Fruit fly (Drosophila melanogaster) whole organism, embryonic: ENCODE results near the gene Acp1.
A peak's percentile ranks its signal among the peaks of the same experiment; 100 is the strongest.

Experiments used
- Bdp1 ChIP-seq: fragments of 200-800 bp; sonication (Bioruptor generic); optimal IDR thresholded peaks from 3 replicates; lab custom pipeline; 2016; ENCODE audit warnings: missing biosample characterization, missing genetic modification characterization
- CG10543 ChIP-seq: fragments of 200-800 bp; sonication (Bioruptor generic); optimal IDR thresholded peaks from 3 replicates; lab custom pipeline; 2017; ENCODE audit warnings: missing biosample characterization, mild to moderate bottlenecking, missing genetic modification characterization, moderate library complexity
- CG10959 ChIP-seq: fragments of 200-800 bp; sonication (Bioruptor generic); IDR thresholded peaks from 2 replicates; pipeline ENCODE4 v1.3.6; 2022; ENCODE audit warnings: missing biosample characterization, missing genetic modification characterization
- CG11093 ChIP-seq: fragments of 200-800 bp; sonication (Bioruptor generic); IDR thresholded peaks from 3 replicates; pipeline ENCODE4 v1.3.6; 2022; ENCODE audit warnings: missing biosample characterization, missing genetic modification characterization
- CG12769 ChIP-seq: fragments of 200-800 bp; sonication (Bioruptor generic); optimal IDR thresholded peaks from 2 replicates; lab custom pipeline; 2019; ENCODE audit warnings: missing biosample characterization, mild to moderate bottlenecking, missing genetic modification characterization, moderate library complexity
- CG13296 ChIP-seq: fragments of 200-800 bp; sonication (Bioruptor generic); optimal IDR thresholded peaks from 3 replicates; lab custom pipeline; 2018; ENCODE audit warnings: missing biosample characterization, mild to moderate bottlenecking, missing genetic modification characterization
- CG14965 ChIP-seq: fragments of 200-800 bp; sonication (Bioruptor generic); optimal IDR thresholded peaks from 2 replicates; lab custom pipeline; 2016; ENCODE audit warnings: missing biosample characterization, missing genetic modification characterization, borderline replicate concordance
- CG15011 ChIP-seq: fragments of 200-800 bp; sonication (Bioruptor generic); optimal IDR thresholded peaks from 3 replicates; lab custom pipeline; 2018; ENCODE audit warnings: missing biosample characterization, mild to moderate bottlenecking, missing genetic modification characterization
- CG1529 ChIP-seq: fragments of 200-800 bp; sonication (Bioruptor generic); optimal IDR thresholded peaks from 3 replicates; lab custom pipeline; 2018; ENCODE audit warnings: missing biosample characterization, missing genetic modification characterization
- CG2678 ChIP-seq: fragments of 200-800 bp; sonication (Bioruptor generic); optimal IDR thresholded peaks from 3 replicates; lab custom pipeline; 2019; ENCODE audit warnings: missing biosample characterization, mild to moderate bottlenecking, missing genetic modification characterization, moderate library complexity
- CG31388 ChIP-seq: fragments of 200-800 bp; sonication (Bioruptor generic); optimal IDR thresholded peaks from 2 replicates; lab custom pipeline; 2016; ENCODE audit warnings: missing biosample characterization, missing genetic modification characterization
- CG31441 ChIP-seq: fragments of 200-800 bp; sonication (Bioruptor generic); IDR thresholded peaks from 2 replicates; pipeline ENCODE4 v1.3.6; 2022; ENCODE audit warnings: missing biosample characterization, missing genetic modification characterization
- CG3847 ChIP-seq: fragments of 200-800 bp; sonication (Bioruptor generic); IDR thresholded peaks from 2 replicates; pipeline ENCODE4 v1.3.6; 2022; ENCODE audit warnings: missing biosample characterization, missing genetic modification characterization
- CG4328 ChIP-seq: fragments of 200-800 bp; sonication (Bioruptor generic); optimal IDR thresholded peaks from 3 replicates; lab custom pipeline; 2017; ENCODE audit warnings: missing biosample characterization, missing genetic modification reagents, missing genetic modification characterization
- CG4404 ChIP-seq: fragments of 200-800 bp; sonication (Bioruptor generic); IDR thresholded peaks from 2 replicates; pipeline ENCODE4 v1.3.6; 2022; ENCODE audit warnings: missing biosample characterization, missing genetic modification characterization
- CG6272 ChIP-seq: fragments of 200-800 bp; sonication (Bioruptor generic); IDR thresholded peaks from 2 replicates; pipeline ENCODE4 v1.3.6; 2022; ENCODE audit warnings: missing biosample characterization, missing genetic modification characterization
- CG6654 ChIP-seq: fragments of 200-800 bp; sonication (Bioruptor generic); optimal IDR thresholded peaks from 2 replicates; lab custom pipeline; 2017; ENCODE audit warnings: missing biosample characterization, mild to moderate bottlenecking, missing genetic modification characterization
- CG6689 ChIP-seq: fragments of 200-800 bp; sonication (Bioruptor generic); IDR thresholded peaks from 2 replicates; pipeline ENCODE4 v1.3.6; 2022; ENCODE audit warnings: missing biosample characterization, missing genetic modification characterization
- CG9215 ChIP-seq: fragments of 200-800 bp; sonication (Bioruptor generic); IDR thresholded peaks from 2 replicates; pipeline ENCODE4 v1.3.6; 2022; ENCODE audit warnings: missing biosample characterization, missing genetic modification characterization
- Chrac-16 ChIP-seq: fragments of 200-800 bp; sonication (Bioruptor generic); optimal IDR thresholded peaks from 3 replicates; lab custom pipeline; 2016; ENCODE audit warnings: missing biosample characterization, missing genetic modification characterization
- CkIIα-i1 ChIP-seq: fragments of 200-800 bp; sonication (Bioruptor generic); IDR thresholded peaks from 2 replicates; pipeline ENCODE4 v1.3.6; 2022; ENCODE audit warnings: missing biosample characterization, missing genetic modification characterization
- Fer2 ChIP-seq: fragments of 200-800 bp; sonication (Bioruptor generic); optimal IDR thresholded peaks from 2 replicates; lab custom pipeline; 2018; ENCODE audit warnings: missing biosample characterization, mild to moderate bottlenecking, missing genetic modification characterization, moderate library complexity
- GATAe ChIP-seq: fragments of 200-800 bp; sonication (Bioruptor generic); conservative IDR thresholded peaks from 2 replicates; pipeline ENCODE4 v1.3.6; 2022; ENCODE audit warnings: missing biosample characterization, missing genetic modification characterization
- Gsc ChIP-seq: fragments of 200-800 bp; sonication (Bioruptor generic); IDR thresholded peaks from 2 replicates; pipeline ENCODE4 v1.3.6; 2022; ENCODE audit warnings: missing biosample characterization, missing genetic modification characterization
- PHDP ChIP-seq: fragments of 200-800 bp; sonication (Bioruptor generic); optimal IDR thresholded peaks from 3 replicates; lab custom pipeline; 2018; ENCODE audit warnings: missing biosample characterization, mild to moderate bottlenecking, missing genetic modification characterization, moderate library complexity
- Pdp1 ChIP-seq, 2 experiments: fragments of 200-800 bp; sonication (Bioruptor generic); optimal IDR thresholded peaks; 3 replicates each; lab custom pipeline; 2016; ENCODE audit warnings: missing biosample characterization in 2 of 2, missing genetic modification characterization in 2 of 2, mild to moderate bottlenecking in 1 of 2, moderate library complexity in 1 of 2
- Ssrp ChIP-seq: fragments of 200-800 bp; sonication (Bioruptor generic); optimal IDR thresholded peaks from 2 replicates; lab custom pipeline; 2018; ENCODE audit warnings: missing biosample characterization, mild to moderate bottlenecking, missing genetic modification characterization, moderate library complexity
- Taf1 ChIP-seq: fragments of 200-800 bp; sonication (Bioruptor generic); IDR thresholded peaks from 2 replicates; pipeline ENCODE4 v1.3.6; 2022; ENCODE audit warnings: missing biosample characterization, missing genetic modification characterization
- Xrp1 ChIP-seq: fragments of 200-800 bp; sonication (Bioruptor generic); IDR thresholded peaks from 2 replicates; pipeline ENCODE4 v1.3.6; 2022; ENCODE audit warnings: missing biosample characterization, missing genetic modification characterization
- chn ChIP-seq: fragments of 200-800 bp; sonication (Bioruptor generic); optimal IDR thresholded peaks from 2 replicates; lab custom pipeline; 2016; ENCODE audit warnings: missing biosample characterization, missing genetic modification characterization
- crc ChIP-seq: fragments of 200-800 bp; sonication (Bioruptor generic); optimal IDR thresholded peaks from 2 replicates; lab custom pipeline; 2016; ENCODE audit warnings: missing biosample characterization, missing genetic modification characterization
- esg ChIP-seq: fragments of 200-800 bp; sonication (Bioruptor generic); conservative IDR thresholded peaks from 2 replicates; pipeline ENCODE4 v1.3.6; 2022; ENCODE audit warnings: missing biosample characterization, missing genetic modification characterization
- gce ChIP-seq: fragments of 200-800 bp; sonication (Bioruptor generic); IDR thresholded peaks from 3 replicates; pipeline ENCODE4 v1.3.6; 2022; ENCODE audit warnings: missing biosample characterization, missing genetic modification characterization
- her ChIP-seq: fragments of 200-800 bp; sonication (Bioruptor generic); optimal IDR thresholded peaks from 2 replicates; lab custom pipeline; 2016; ENCODE audit warnings: missing biosample characterization, missing genetic modification characterization
- kah ChIP-seq: fragments of 200-800 bp; sonication (Bioruptor generic); optimal IDR thresholded peaks from 2 replicates; lab custom pipeline; 2018; ENCODE audit warnings: missing biosample characterization, mild to moderate bottlenecking, missing genetic modification characterization
- lilli ChIP-seq: fragments of 200-800 bp; sonication (Bioruptor generic); optimal IDR thresholded peaks from 3 replicates; lab custom pipeline; 2016; ENCODE audit warnings: missing biosample characterization, missing genetic modification characterization
- mam ChIP-seq: fragments of 200-800 bp; sonication (Bioruptor generic); optimal IDR thresholded peaks from 3 replicates; lab custom pipeline; 2016; ENCODE audit warnings: missing biosample characterization, missing genetic modification characterization
- nau ChIP-seq: fragments of 200-800 bp; sonication (Bioruptor generic); optimal IDR thresholded peaks from 3 replicates; lab custom pipeline; 2017; ENCODE audit warnings: missing biosample characterization, mild to moderate bottlenecking, missing genetic modification characterization, missing genetic modification reagents
- repo ChIP-seq: fragments of 200-800 bp; sonication (Bioruptor generic); optimal IDR thresholded peaks from 2 replicates; lab custom pipeline; 2016; ENCODE audit warnings: missing biosample characterization, missing genetic modification characterization
- rib ChIP-seq: fragments of 200-800 bp; sonication (Bioruptor generic); IDR thresholded peaks from 2 replicates; pipeline ENCODE4 v1.3.6; 2022; ENCODE audit warnings: missing biosample characterization, missing genetic modification characterization
- sr ChIP-seq: fragments of 200-800 bp; sonication (Bioruptor generic); IDR thresholded peaks from 3 replicates; pipeline ENCODE4 v1.3.6; 2022; ENCODE audit warnings: missing biosample characterization, missing genetic modification characterization
- z ChIP-seq: fragments of 200-800 bp; sonication (Bioruptor generic); IDR thresholded peaks from 3 replicates; pipeline ENCODE4 v1.3.6; 2022; ENCODE audit warnings: missing biosample characterization, missing genetic modification characterization
- zen2 ChIP-seq: fragments of 200-800 bp; sonication (Bioruptor generic); IDR thresholded peaks from 3 replicates; pipeline ENCODE4 v1.3.6; 2022; ENCODE audit warnings: missing biosample characterization, missing genetic modification characterization; ENCODE audit not compliant: partially characterized antibody

Gene Acp1

DNA sequence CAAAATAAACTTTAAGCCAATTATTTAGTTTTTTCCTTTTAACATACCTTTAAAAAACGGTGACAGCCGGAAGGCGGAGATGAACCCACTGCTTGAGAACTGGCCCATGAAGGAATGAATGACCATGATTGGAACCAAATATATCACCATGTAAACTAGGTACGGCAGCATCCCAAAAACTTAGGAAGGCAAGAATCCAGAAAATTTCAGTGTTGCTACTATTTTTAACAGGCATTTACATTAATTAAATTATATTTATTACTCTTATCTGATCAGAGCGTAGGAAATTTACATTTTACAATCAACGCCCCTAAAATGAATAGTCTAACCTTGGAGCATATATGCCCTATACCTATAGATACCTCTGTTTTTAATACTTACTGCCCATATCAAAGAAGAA is 19.2 kb downstream of the Acp1 start:
- no peak for TF ChIP-seq CG13296 (GFP tag; lab: Kevin White, UChicago)
- no peak for TF ChIP-seq esg (GFP tag; lab: Robert Waterston, UW)
- no peak for TF ChIP-seq crc
- TF ChIP-seq CG11093 (GFP tag; lab: Robert Waterston, UW), result no peak
- no peak for TF ChIP-seq Fer2
- TF ChIP-seq Taf1 (GFP tag; lab: Robert Waterston, UW), result no peak

DNA sequence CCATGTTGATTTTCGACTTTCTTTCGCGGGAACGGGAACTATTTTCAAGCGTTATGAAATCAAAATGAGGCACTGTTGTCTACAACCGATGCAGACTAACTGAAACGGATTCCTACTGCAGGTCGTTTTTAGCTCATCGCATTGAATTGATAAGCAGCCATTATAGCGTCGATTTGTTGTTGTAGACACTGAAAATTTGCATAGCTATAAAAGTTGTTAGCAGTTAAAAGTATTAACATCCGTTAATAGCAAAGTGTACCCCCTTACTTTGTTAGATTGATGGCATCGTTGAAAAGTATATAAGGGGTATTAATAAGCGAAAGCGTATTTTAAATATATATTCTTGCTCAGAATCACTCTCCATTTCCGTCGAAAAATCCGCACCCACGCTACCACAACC is 21.9 kb downstream of the Acp1 start, which contains the start of gene CG13793:
TSS of gene CG13793 (minus strand) at position 101 of the 400 bp plus-strand sequence.
- no peak for TF ChIP-seq CG15011
- TF ChIP-seq CG6654, result no peak
- no peak for TF ChIP-seq CG31441 (GFP tag; lab: Robert Waterston, UW)
- TF ChIP-seq mam (GFP tag; lab: Kevin White, UChicago), result no peak
- TF ChIP-seq her, result no peak
- TF ChIP-seq, all 482 proteins: peak for 0

DNA sequence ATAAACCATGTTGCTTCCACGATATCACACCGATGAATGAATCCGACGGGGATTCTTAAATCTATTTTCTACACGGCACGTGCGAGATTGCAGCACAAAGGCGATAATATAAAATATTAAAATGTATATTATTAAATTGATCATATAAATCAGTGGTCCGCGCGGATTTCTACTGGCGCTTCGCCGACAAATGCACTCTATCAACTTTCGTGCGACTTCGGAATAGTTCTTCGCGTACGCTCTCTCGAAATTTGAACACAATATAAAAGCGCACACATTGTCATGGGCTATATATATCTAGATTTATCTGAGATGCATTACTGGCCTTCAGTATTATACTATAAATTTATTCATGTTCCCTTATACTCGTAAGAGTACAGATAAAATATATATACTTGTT is 24.8 kb downstream of the Acp1 start, which contains the start of gene CG33296:
TSS of gene CG33296 (minus strand) at position 101 of the 400 bp plus-strand sequence.
- no peak for TF ChIP-seq CG6689 (GFP tag; lab: Robert Waterston, UW)
- TF ChIP-seq CG2678 (tag; lab: Kevin White, UChicago), result no peak
- TF ChIP-seq GATAe (GFP tag; lab: Robert Waterston, UW), result no peak
- TF ChIP-seq CG4328, result no peak
- TF ChIP-seq CG6272 (GFP tag; lab: Robert Waterston, UW), result no peak
- TF ChIP-seq CkIIα-i1 (GFP tag; lab: Robert Waterston, UW), result no peak
- TF ChIP-seq CG6654, result no peak
- TF ChIP-seq gce (GFP tag; lab: Robert Waterston, UW), result no peak

DNA sequence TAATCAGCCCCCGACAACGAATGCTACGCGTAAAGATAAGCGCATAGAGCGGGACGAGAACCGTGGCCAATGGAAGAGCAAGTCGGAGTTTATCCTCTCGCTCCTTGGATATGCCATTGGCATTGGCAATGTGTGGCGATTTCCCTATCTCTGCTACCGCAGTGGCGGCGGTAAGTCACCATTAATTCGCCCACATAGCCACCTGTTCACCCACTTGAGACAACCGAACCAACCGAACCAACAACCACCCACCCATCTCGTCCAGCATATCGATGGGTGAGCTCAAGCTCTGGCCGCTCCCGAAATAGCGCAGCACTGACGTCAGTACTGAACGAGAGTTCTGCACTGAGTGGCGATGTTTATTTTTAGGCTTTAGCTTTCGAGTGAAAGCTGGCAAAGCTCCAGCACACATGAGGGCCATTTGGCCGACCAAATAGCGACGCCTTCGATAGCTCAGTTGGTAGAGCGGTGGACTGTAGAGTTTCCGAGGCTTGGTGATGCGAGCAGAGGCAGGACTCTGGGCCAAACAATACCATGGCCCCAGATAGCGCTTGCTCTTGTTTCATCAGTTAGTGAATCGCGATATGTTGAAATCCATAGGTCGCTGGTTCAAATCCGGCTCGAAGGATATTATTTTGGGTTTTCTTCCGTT is 30.2 kb downstream of the Acp1 start:
- TF ChIP-seq CG10959, result no peak
- peak; percentile 90 for TF ChIP-seq Bdp1 (GFP tag; lab: Kevin White, UChicago)
- TF ChIP-seq chn (GFP tag; lab: Kevin White, UChicago), result no peak
- peak; percentile 77; the same call in 2 of the 3 replicates for TF ChIP-seq sr (GFP tag; lab: Robert Waterston, UW)
- 0 out of 2 replicates have a peak, but pooled peaks have one; percentile 6 for TF ChIP-seq CG3847 (GFP tag; lab: Robert Waterston, UW)
- no peak for TF ChIP-seq CG9215 (GFP tag; lab: Robert Waterston, UW)
- peak; percentile 93 for TF ChIP-seq z (GFP tag; lab: Robert Waterston, UW)
- TF ChIP-seq kah, result peak; percentile 84
- no peak for TF ChIP-seq repo
- TF ChIP-seq CG12769 (tag; lab: Kevin White, UChicago), result peak; percentile 13
- TF ChIP-seq rib, result no peak
- TF ChIP-seq CG31388 (GFP tag; lab: Kevin White, UChicago), result no peak
- TF ChIP-seq CG14965 (GFP tag; lab: Kevin White, UChicago), result no peak
- TF ChIP-seq Ssrp (tag; lab: Kevin White, UChicago), result no peak
- no peak for TF ChIP-seq CG10543 (GFP tag; lab: Kevin White, UChicago)
- no peak for TF ChIP-seq CG4404 (GFP tag; lab: Robert Waterston, UW)
- TF ChIP-seq Chrac-16 (GFP tag; lab: Kevin White, UChicago), result no peak
- 0 out of 3 replicates have a peak, but pooled peaks have one; percentile 27 for TF ChIP-seq zen2
- TF ChIP-seq PHDP, result no peak
- no peak for TF ChIP-seq lilli (GFP tag; lab: Kevin White, UChicago)
- no peak for TF ChIP-seq Xrp1 (GFP tag; lab: Robert Waterston, UW)
- TF ChIP-seq nau (GFP tag; lab: Kevin White, UChicago), result peak; percentile 70
- TF ChIP-seq CG1529 (GFP tag; lab: Kevin White, UChicago), result no peak
- no peak for TF ChIP-seq Pdp1 (GFP tag; optimal IDR thresholded peaks at IDR 0.05; lab: Kevin White, UChicago)
- no peak for TF ChIP-seq Gsc
